In genomic region chr3R:23417650-23418049, dm6 we compare ENCODE assay signal across 1 fruit fly cellular context.
TF ChIP-seq lines count a peak whose summit lies in the region.

No protein-coding gene starts in this region.

TF ChIP-seq in whole organism, prepupa, 60 proteins besides CTCF, POLR2A, EP300 and RAD21 (continued from another document):
- TF ChIP-seq CG8119 (GFP tag; IDR thresholded peaks at IDR 0.05; lab: Robert Waterston, UW) (peak; percentile 60; the same call in 2 of the 3 replicates), spab (GFP tag; optimal IDR thresholded peaks at IDR 0.05; lab: Kevin White, UChicago) (no peak), CG8319 (GFP tag; optimal IDR thresholded peaks at IDR 0.05; lab: Kevin White, UChicago) (no peak), CG4318 (GFP tag; optimal IDR thresholded peaks at IDR 0.05; lab: Kevin White, UChicago) (peak; percentile 37), Sox102F (GFP tag; optimal IDR thresholded peaks at IDR 0.05; lab: Kevin White, UChicago) (peak; percentile 50), Met (GFP tag; optimal IDR thresholded peaks at IDR 0.05; lab: Kevin White, UChicago) (peak; percentile 61), CG6854 (GFP tag; optimal IDR thresholded peaks at IDR 0.05; lab: Kevin White, UChicago) (no peak)
